Worm (Caenorhabditis elegans): ENCODE results near the gene bir-2.

- TF ChIP-seq nfya-1 (tag; optimal IDR thresholded peaks at IDR 0.05; ENCODE audit: borderline replicate concordance, insufficient read depth) (no peak), ceh-40 (GFP tag; IDR thresholded peaks at IDR 0.05) (no peak), him-1 (tag; optimal IDR thresholded peaks at IDR 0.05) (no peak), madf-6 (GFP tag; IDR thresholded peaks at IDR 0.05) (no peak), K11D2.4 (GFP tag; IDR thresholded peaks at IDR 0.05) (no peak), ZK185.1 (tag; optimal IDR thresholded peaks at IDR 0.05; ENCODE audit: poor library complexity, severe bottlenecking) (no peak)
These were observed 8.7 kb upstream of the bir-2 start, which contains the start of gene C56A3.8 for ce11 chrV:13559978-13560377.
